Worm (Caenorhabditis elegans) whole organism, midembryonic: Measurements from ENCODE around the gene spp-19.

ENCODE experiments used
- T22C8.4 ChIP-seq: fragments of 200-800 bp; sonication (Bioruptor generic); IDR thresholded peaks from 2 replicates; pipeline ENCODE4 v1.3.6; 2022; ENCODE audit warnings: missing genetic modification characterization, missing compliant biosample characterization
- flt-1 ChIP-seq: fragments of 200-800 bp; sonication (Bioruptor generic); IDR thresholded peaks from 2 replicates; pipeline ENCODE4 v1.3.6; 2022; ENCODE audit warnings: missing genetic modification characterization, missing compliant biosample characterization
- klf-2 ChIP-seq: fragments of 200-800 bp; sonication (Bioruptor generic); conservative IDR thresholded peaks from 2 replicates; pipeline ENCODE4 v1.3.6; 2022; ENCODE audit warnings: missing genetic modification reagents, missing genetic modification characterization, missing compliant biosample characterization
- ref-1 ChIP-seq: fragments of 200-800 bp; sonication (Bioruptor generic); conservative IDR thresholded peaks from 2 replicates; pipeline ENCODE4 v1.3.6; 2022; ENCODE audit warnings: missing genetic modification reagents, missing genetic modification characterization, missing compliant biosample characterization
- ztf-23 ChIP-seq: fragments of 200-800 bp; sonication (Bioruptor generic); IDR thresholded peaks from 2 replicates; pipeline ENCODE4 v1.3.6; 2022; ENCODE audit warnings: missing genetic modification reagents, missing genetic modification characterization, missing compliant biosample characterization

- TF ChIP-seq T22C8.4 (GFP tag; lab: Robert Waterston, UW): no peak
- no peak for TF ChIP-seq ref-1
- TF ChIP-seq flt-1 (GFP tag; lab: Robert Waterston, UW): no peak
- TF ChIP-seq ztf-23: no peak
- TF ChIP-seq klf-2 (GFP tag; lab: Robert Waterston, UW): no peak
Measured at ce11 chrV:6510622-6511021, 50.9 kb downstream of the spp-19 start.
